Worm (Caenorhabditis elegans) whole organism, L2 larva: Measurements from ENCODE around the gene clec-232.

Source experiments
- C34F6.9 ChIP-seq: fragments of 150-350 bp; optimal IDR thresholded peaks from 2 replicates; lab custom pipeline; 2014; ENCODE audit warnings: missing biosample characterization, missing genetic modification characterization
- F13H6.1 ChIP-seq: sonication (generic microtip); optimal IDR thresholded peaks from 2 replicates; lab custom pipeline; 2016; ENCODE audit warnings: missing genetic modification characterization, missing compliant biosample characterization
- Y55F3AM.14 ChIP-seq: fragments of 200-800 bp; sonication (Bioruptor generic); optimal IDR thresholded peaks from 2 replicates; lab custom pipeline; 2018; ENCODE audit warnings: mild to moderate bottlenecking, missing genetic modification characterization, missing compliant biosample characterization
- alr-1 ChIP-seq: fragments of 150-350 bp; optimal IDR thresholded peaks from 2 replicates; lab custom pipeline; 2014; ENCODE audit warnings: missing biosample characterization, missing genetic modification characterization
- blmp-1 ChIP-seq: sonication (generic microtip); optimal IDR thresholded peaks from 2 replicates; lab custom pipeline; 2017; ENCODE audit warnings: missing genetic modification characterization, mild to moderate bottlenecking, missing compliant biosample characterization, antibody characterized with exemption, moderate library complexity; ENCODE audit not compliant: insufficient read depth
- ceh-82 ChIP-seq: fragments of 150-350 bp; optimal IDR thresholded peaks from 2 replicates; lab custom pipeline; 2014; ENCODE audit warnings: missing biosample characterization, missing genetic modification characterization
- dmd-4 ChIP-seq: sonication (generic microtip); optimal IDR thresholded peaks from 2 replicates; lab custom pipeline; 2017; ENCODE audit warnings: missing biosample characterization, missing genetic modification characterization
- egl-27 ChIP-seq: sonication (generic microtip); optimal IDR thresholded peaks from 3 replicates; lab custom pipeline; 2017; ENCODE audit warnings: missing biosample characterization, missing genetic modification reagents, missing genetic modification characterization
- lin-39 ChIP-seq: fragments of 150-350 bp; optimal IDR thresholded peaks from 2 replicates; lab custom pipeline; 2014; ENCODE audit warnings: missing biosample characterization, missing genetic modification reagents, missing genetic modification characterization
- mab-5 ChIP-seq: fragments of 150-350 bp; optimal IDR thresholded peaks from 2 replicates; lab custom pipeline; 2014; ENCODE audit warnings: missing biosample characterization, missing genetic modification characterization
- mdl-1 ChIP-seq, 2 experiments: fragments of 150-350 bp in 1 of 2; sonication (generic microtip) in 1 of 2; optimal IDR thresholded peaks; 2 replicates each; lab custom pipeline; 2017; ENCODE audit warnings: missing biosample characterization in 2 of 2, missing genetic modification characterization in 2 of 2
- nhr-10 ChIP-seq: sonication (generic microtip); optimal IDR thresholded peaks from 2 replicates; lab custom pipeline; 2017; ENCODE audit warnings: missing biosample characterization, missing genetic modification characterization
- nhr-11 ChIP-seq: fragments of 150-350 bp; optimal IDR thresholded peaks from 2 replicates; lab custom pipeline; 2014; ENCODE audit warnings: missing biosample characterization, missing genetic modification characterization
- nhr-129 ChIP-seq: fragments of 150-350 bp; optimal IDR thresholded peaks from 2 replicates; lab custom pipeline; 2014; ENCODE audit warnings: missing biosample characterization, missing genetic modification characterization
- nhr-21 ChIP-seq: fragments of 150-350 bp; optimal IDR thresholded peaks from 2 replicates; lab custom pipeline; 2014; ENCODE audit warnings: missing biosample characterization, missing genetic modification characterization
- nhr-237 ChIP-seq: fragments of 150-350 bp; optimal IDR thresholded peaks from 2 replicates; lab custom pipeline; 2014; ENCODE audit warnings: missing biosample characterization, missing genetic modification characterization
- nhr-25 ChIP-seq: fragments of 150-350 bp; sonication (generic microtip); optimal IDR thresholded peaks from 3 replicates; lab custom pipeline; 2014; ENCODE audit warnings: missing biosample characterization, missing genetic modification characterization
- nhr-77 ChIP-seq: fragments of 150-350 bp; optimal IDR thresholded peaks from 2 replicates; lab custom pipeline; 2014; ENCODE audit warnings: missing biosample characterization, missing genetic modification characterization
- sem-4 ChIP-seq: fragments of 150-350 bp; optimal IDR thresholded peaks from 2 replicates; lab custom pipeline; 2014; ENCODE audit warnings: missing biosample characterization, missing genetic modification reagents, missing genetic modification characterization
- skn-1 ChIP-seq: sonication (generic microtip); optimal IDR thresholded peaks from 2 replicates; lab custom pipeline; 2017; ENCODE audit warnings: missing biosample characterization, missing genetic modification characterization
- snpc-4 ChIP-seq: fragments of 150-350 bp; optimal IDR thresholded peaks from 2 replicates; lab custom pipeline; 2014; ENCODE audit warnings: missing biosample characterization, missing genetic modification characterization
- unc-39 ChIP-seq: fragments of 150-350 bp; optimal IDR thresholded peaks from 2 replicates; lab custom pipeline; 2014; ENCODE audit warnings: missing biosample characterization, missing genetic modification characterization
- unc-62 ChIP-seq: fragments of 150-350 bp; optimal IDR thresholded peaks from 2 replicates; lab custom pipeline; 2014; ENCODE audit warnings: missing biosample characterization, missing genetic modification reagents, missing genetic modification characterization
- ztf-11 ChIP-seq: sonication (generic microtip); optimal IDR thresholded peaks from 2 replicates; lab custom pipeline; 2017; ENCODE audit warnings: missing biosample characterization, missing genetic modification characterization
- ztf-4 ChIP-seq: fragments of 150-350 bp; optimal IDR thresholded peaks from 2 replicates; lab custom pipeline; 2014; ENCODE audit warnings: missing biosample characterization, missing genetic modification characterization

clec-232 gene

DNA sequence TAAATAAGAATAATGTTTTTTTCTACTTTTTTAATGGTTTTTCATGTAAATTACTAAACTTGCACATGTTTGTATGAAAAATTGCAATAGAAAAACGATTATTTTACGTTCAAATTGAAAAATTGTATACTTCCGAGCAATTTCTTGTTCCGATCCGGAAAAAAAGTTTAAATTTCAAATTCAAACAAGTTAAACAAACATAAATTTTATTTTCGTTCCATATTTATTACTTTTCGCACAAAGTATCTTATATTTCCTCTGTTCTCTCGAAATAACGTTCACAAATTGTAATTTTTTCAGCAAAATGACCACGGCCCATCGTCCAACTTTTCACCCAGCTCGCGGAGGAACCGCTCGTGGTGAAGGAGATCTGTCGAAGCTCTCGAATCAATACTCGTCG, 47.1 kb downstream of the clec-232 start, which contains the start of gene cwc-15:
cwc-15 (plus strand) TSS at position 301 of the 400 bp plus-strand sequence.
- no peak for TF ChIP-seq nhr-237 (tag; lab: Kevin White, UChicago)
- no peak for TF ChIP-seq Y55F3AM.14
- TF ChIP-seq skn-1 (tag; lab: Kevin White, UChicago) = no peak
- no peak for TF ChIP-seq blmp-1
- TF ChIP-seq F13H6.1 (tag; lab: Kevin White, UChicago) = no peak
- no peak for TF ChIP-seq ceh-82 (tag; lab: Kevin White, UChicago)
- no peak for TF ChIP-seq ztf-4
- TF ChIP-seq C34F6.9 (tag; lab: Kevin White, UChicago) = no peak
- TF ChIP-seq unc-62 = no peak
- no peak for TF ChIP-seq egl-27 (tag; lab: Kevin White, UChicago)
- TF ChIP-seq nhr-77 (tag; lab: Kevin White, UChicago) = no peak
- no peak for TF ChIP-seq lin-39 (tag; lab: Kevin White, UChicago)
- no peak for TF ChIP-seq nhr-129 (tag; lab: Kevin White, UChicago)
- TF ChIP-seq sem-4 (tag; lab: Kevin White, UChicago) = no peak
- no peak for TF ChIP-seq mab-5 (tag; lab: Kevin White, UChicago)
- no peak for TF ChIP-seq mdl-1 (tag; optimal IDR thresholded peaks at IDR 0.05; lab: Kevin White, UChicago)
- TF ChIP-seq, all 48 proteins: peak for 0

DNA sequence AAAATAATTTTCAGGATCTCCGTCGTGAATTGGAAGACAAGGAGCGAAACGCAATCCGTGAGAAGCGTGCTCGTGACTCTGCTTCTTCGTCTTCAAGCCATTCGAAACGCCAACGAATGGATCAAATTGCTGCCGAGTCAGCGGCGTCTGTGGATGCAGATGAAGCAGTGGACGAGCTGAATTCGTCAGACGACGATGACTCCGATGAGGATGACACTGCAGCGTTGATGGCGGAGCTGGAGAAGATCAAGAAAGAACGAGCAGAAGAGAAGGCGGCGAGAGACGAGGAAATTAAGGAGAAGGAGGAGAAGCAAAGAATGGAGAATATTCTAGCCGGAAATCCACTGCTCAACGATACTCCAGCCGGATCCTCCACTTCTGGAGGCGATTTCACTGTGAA, 47.6 kb downstream of the clec-232 start:
- TF ChIP-seq snpc-4 (tag; lab: Kevin White, UChicago) (no peak), dmd-4 (tag; lab: Kevin White, UChicago) (no peak), ztf-11 (tag; lab: Kevin White, UChicago) (no peak), nhr-237 (tag; lab: Kevin White, UChicago) (no peak), nhr-11 (tag; lab: Kevin White, UChicago) (no peak), unc-39 (tag; lab: Kevin White, UChicago) (no peak), blmp-1 (no peak), nhr-21 (no peak), unc-62 (no peak)

DNA sequence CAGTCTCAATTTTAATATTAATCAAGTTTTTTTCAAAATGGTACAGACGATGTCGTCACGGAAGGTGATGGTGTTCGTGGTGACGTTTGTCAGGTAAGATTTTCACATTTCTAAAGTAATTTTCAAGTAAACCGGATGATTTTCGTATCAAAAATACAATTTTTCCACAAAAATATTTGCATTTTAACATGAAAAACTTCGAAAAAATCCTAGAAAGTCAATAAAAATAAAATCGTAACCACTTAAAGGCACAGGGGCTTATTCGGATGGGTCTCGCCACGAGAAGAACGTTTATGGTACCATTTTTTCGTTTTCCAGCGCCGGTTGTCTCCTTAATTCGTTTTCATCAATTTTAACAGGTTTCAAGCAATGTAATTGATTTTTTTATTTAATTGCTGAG, 48.4 kb downstream of the clec-232 start, which contains the start of gene T10C6.6:
T10C6.6 (plus strand) TSS at position 27 of the 400 bp plus-strand sequence.
- TF ChIP-seq alr-1 (tag; lab: Kevin White, UChicago) = no peak
- no peak for TF ChIP-seq nhr-25 (tag; lab: Kevin White, UChicago)
- no peak for TF ChIP-seq nhr-77 (tag; lab: Kevin White, UChicago)
- no peak for TF ChIP-seq ztf-11 (tag; lab: Kevin White, UChicago)

DNA sequence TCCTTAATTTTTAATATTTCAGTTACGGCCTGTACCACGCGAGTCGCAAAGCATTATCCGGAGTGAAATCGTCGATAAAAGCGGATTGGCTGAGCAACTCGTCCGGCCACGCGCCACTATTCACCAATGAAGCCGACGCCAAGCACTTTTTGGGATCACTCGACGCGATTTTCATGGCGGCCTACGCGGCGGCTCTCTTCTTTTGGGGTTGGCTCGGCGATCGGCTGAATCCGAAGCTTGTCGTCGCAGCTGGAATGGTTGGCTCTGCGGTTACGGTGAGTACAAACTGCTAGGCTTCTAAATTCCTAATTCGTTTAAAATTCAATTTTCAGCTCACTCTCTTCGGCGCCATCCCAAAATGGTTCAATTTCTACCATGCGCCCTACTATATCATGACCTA, 49.0 kb downstream of the clec-232 start:
- TF ChIP-seq nhr-10 (tag; lab: Kevin White, UChicago) = no peak
- TF ChIP-seq, all 48 proteins: peak for 0
